Worm (Caenorhabditis elegans): ENCODE measurements around the gene col-168.

Gene col-168

DNA sequence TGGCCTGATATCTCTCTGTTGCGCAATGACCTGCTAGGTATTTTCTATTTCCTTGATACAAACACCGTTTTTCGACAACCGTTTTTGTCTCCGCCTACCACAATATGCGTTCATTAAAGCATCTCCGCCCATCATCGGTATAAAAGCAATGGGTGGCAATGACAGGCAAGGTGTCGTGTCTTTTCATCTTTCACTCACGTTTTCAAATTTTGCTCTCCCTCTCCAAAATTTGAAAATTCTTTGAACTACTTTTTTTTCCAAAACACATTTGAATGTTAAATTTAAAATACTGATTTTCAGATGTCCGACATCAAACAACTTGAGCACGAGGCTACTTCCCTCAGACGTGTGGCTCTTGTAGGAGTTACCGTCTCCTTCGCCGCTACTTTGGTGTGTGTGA lies 2.7 kb downstream of the col-168 start, which contains the start of gene col-169:
Gene col-169, plus strand, starts transcription at position 301 of the 400 bp plus-strand sequence.
- TF ChIP-seq zip-8 (tag; optimal IDR thresholded peaks at IDR 0.05) (peak; percentile 30), bed-3 (GFP tag; optimal IDR thresholded peaks at IDR 0.05) (no peak)

DNA sequence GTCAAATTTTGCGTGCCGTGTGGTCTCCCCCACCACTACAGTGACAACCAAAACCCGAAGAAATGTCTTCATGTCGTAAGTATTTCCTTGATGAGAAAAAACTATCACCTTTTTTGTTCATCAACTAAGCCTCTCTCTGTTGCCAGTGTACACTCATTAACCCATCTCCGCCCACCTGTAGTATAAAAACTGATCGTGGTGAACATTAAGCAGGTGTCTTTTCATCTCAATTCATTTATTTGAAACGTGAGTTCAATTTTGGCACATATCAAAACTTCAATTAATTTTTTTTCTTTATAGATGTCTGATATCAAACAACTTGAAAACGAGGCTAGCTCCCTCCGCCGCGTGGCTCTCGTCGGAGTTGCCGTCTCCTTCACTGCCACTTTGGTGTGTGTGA lies 5.2 kb downstream of the col-168 start, which contains the start of gene col-170:
Gene col-170, plus strand, starts transcription at position 301 of the 400 bp plus-strand sequence.
- TF ChIP-seq unc-120 (tag; optimal IDR thresholded peaks at IDR 0.05; ENCODE audit: poor library complexity, severe bottlenecking) = no peak
- TF ChIP-seq hlh-1 (tag; optimal IDR thresholded peaks at IDR 0.05) = no peak
- TF ChIP-seq snpc-4 (tag; optimal IDR thresholded peaks at IDR 0.05) = no peak

DNA sequence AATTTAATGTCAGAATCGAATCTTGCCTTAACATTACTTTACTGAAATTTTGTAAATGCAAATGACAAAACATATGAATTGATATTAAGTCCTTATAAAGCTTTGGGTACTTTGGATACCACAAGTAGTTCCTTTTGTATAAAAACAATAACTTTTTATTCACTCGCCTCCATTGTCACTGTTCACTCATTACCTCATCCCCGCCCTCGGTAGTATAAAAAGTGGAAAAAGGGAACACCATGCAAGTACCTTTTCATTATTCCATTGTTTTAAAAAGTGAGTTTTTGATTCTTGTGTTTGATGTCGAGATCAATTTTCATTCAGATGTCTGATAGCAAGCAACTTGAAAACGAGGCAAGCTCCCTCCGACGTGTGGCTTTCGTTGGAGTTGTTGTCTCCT lies 7.8 kb downstream of the col-168 start, which contains the start of gene col-171:
Gene col-171, plus strand, starts transcription at position 301 of the 400 bp plus-strand sequence.
- TF ChIP-seq pha-4 (tag; optimal IDR thresholded peaks at IDR 0.05) (no peak), nhr-28 (tag; optimal IDR thresholded peaks at IDR 0.05) (no peak), elt-1 (tag; optimal IDR thresholded peaks at IDR 0.05; ENCODE audit: borderline replicate concordance, insufficient read depth) (no peak), ces-1 (GFP tag; optimal IDR thresholded peaks at IDR 0.05) (no peak), mep-1 (tag; optimal IDR thresholded peaks at IDR 0.05) (no peak), snpc-4 (tag; optimal IDR thresholded peaks at IDR 0.05) (no peak), tbx-8 (GFP tag; optimal IDR thresholded peaks at IDR 0.05) (no peak), elt-3 (tag; optimal IDR thresholded peaks at IDR 0.05) (no peak), unc-62 (GFP tag; optimal IDR thresholded peaks at IDR 0.05) (no peak), lin-32 (GFP tag; optimal IDR thresholded peaks at IDR 0.05) (no peak), nhr-76 (tag; optimal IDR thresholded peaks at IDR 0.05) (no peak), nhr-237 (tag; optimal IDR thresholded peaks at IDR 0.05) (no peak), flh-1 (GFP tag; optimal IDR thresholded peaks at IDR 0.05) (no peak)

DNA sequence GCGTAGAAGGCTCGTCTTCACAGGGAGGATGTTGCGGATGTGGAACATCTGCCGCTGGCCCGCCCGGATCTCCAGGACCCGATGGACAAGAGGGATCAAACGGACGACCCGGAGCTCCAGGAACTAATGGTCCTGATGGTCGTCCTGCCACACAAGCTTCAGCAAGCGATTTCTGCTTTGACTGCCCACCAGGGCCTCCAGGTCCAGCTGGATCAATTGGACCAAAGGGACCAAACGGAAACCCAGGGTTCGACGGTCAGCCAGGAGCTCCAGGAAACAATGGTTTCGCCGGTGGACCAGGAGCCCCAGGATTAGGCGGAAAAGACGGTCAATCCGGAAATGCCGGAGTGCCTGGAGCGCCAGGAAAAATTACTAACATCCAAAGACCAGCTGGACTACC lies 8.4 kb downstream of the col-168 start:
- TF ChIP-seq M03D4.4 (tag; optimal IDR thresholded peaks at IDR 0.05) = no peak
- TF ChIP-seq ceh-39 (tag; optimal IDR thresholded peaks at IDR 0.05) = no peak

DNA sequence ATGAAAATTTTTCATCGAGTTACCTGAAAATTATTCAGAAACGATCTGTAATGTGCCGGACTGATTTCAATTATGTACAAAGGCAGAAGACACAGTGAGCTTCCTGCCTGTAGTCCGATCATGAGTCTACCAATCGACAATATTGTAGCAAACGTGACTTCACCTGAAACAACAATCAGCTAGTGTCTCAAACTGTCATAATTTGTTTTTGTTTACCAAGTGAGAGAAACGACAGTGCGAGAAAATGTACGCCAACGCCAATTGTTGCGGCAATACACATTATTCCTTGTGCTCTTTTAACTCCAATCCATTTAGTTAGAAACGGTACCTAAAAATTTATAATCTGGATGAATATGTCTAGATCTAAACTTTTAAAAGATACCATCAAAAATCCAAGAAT lies 11.2 kb downstream of the col-168 start:
- no peak for TF ChIP-seq ces-1 (GFP tag; optimal IDR thresholded peaks at IDR 0.05)
- no peak for TF ChIP-seq ceh-83 (GFP tag; optimal IDR thresholded peaks at IDR 0.05)
- TF ChIP-seq hlh-1 (tag; optimal IDR thresholded peaks at IDR 0.05) = no peak
- no peak for TF ChIP-seq mls-2 (tag; optimal IDR thresholded peaks at IDR 0.05)
- no peak for TF ChIP-seq nhr-2 (tag; optimal IDR thresholded peaks at IDR 0.05)
- no peak for TF ChIP-seq unc-62 (GFP tag; optimal IDR thresholded peaks at IDR 0.05)

DNA sequence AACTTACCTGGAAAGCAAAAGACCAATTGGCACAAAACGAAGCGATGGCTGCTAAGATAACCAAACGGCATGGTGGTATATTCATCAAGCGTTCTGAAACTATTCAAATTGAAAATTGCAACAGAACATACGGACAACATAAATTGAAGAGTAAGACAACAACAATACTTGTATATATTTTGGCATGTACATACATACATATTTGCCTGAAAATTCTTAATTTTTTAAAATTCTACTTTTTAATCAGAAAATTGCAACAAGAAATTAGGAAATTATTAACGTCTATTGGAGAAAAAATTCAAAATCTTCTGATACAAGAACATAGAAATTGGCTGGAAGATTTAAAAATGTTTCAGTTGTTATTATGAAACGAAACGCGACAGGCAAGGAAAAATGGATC lies 11.8 kb downstream of the col-168 start, which contains the start of gene C03B1.13:
Gene C03B1.13, minus strand, starts transcription at position 101 of the 400 bp plus-strand sequence.
- TF ChIP-seq lsy-2 (tag; optimal IDR thresholded peaks at IDR 0.05) (no peak), pha-4 (tag; optimal IDR thresholded peaks at IDR 0.05) (no peak), unc-39 (tag; optimal IDR thresholded peaks at IDR 0.05) (no peak), nhr-2 (tag; optimal IDR thresholded peaks at IDR 0.05) (no peak), mab-5 (tag; optimal IDR thresholded peaks at IDR 0.05) (no peak), mls-2 (tag; optimal IDR thresholded peaks at IDR 0.05) (no peak), ceh-43 (GFP tag; optimal IDR thresholded peaks at IDR 0.05) (no peak), mep-1 (tag; optimal IDR thresholded peaks at IDR 0.05) (no peak), ceh-39 (tag; optimal IDR thresholded peaks at IDR 0.05) (no peak), elt-3 (tag; optimal IDR thresholded peaks at IDR 0.05) (no peak), nhr-28 (tag; optimal IDR thresholded peaks at IDR 0.05) (no peak), ztf-11 (tag; optimal IDR thresholded peaks at IDR 0.05) (no peak), M03D4.4 (tag; optimal IDR thresholded peaks at IDR 0.05) (no peak), cnd-1 (tag; optimal IDR thresholded peaks at IDR 0.05) (no peak), elt-1 (tag; optimal IDR thresholded peaks at IDR 0.05; ENCODE audit: borderline replicate concordance, insufficient read depth) (no peak), tbx-8 (GFP tag; optimal IDR thresholded peaks at IDR 0.05) (no peak), unc-62 (GFP tag; optimal IDR thresholded peaks at IDR 0.05) (no peak), flh-1 (GFP tag; optimal IDR thresholded peaks at IDR 0.05) (no peak), lin-13 (tag; optimal IDR thresholded peaks at IDR 0.05) (no peak)
